Fruit fly (Drosophila melanogaster) whole organism, embryonic: Measurements from ENCODE around the gene Ask1.

Source experiments
- Adf1 ChIP-seq: fragments of 200-800 bp; sonication (Bioruptor generic); IDR thresholded peaks from 2 replicates; pipeline ENCODE4 v1.3.6; 2022; ENCODE audit warnings: missing biosample characterization, missing genetic modification characterization
- CG10959 ChIP-seq: fragments of 200-800 bp; sonication (Bioruptor generic); IDR thresholded peaks from 2 replicates; pipeline ENCODE4 v1.3.6; 2022; ENCODE audit warnings: missing biosample characterization, missing genetic modification characterization
- CG12659 ChIP-seq: fragments of 200-800 bp; sonication (Bioruptor generic); optimal IDR thresholded peaks from 3 replicates; lab custom pipeline; 2017; ENCODE audit warnings: mild to moderate bottlenecking, missing biosample characterization, missing genetic modification reagents, missing genetic modification characterization
- CG12744 ChIP-seq: fragments of 200-800 bp; sonication (Bioruptor generic); optimal IDR thresholded peaks from 2 replicates; lab custom pipeline; 2016; ENCODE audit warnings: missing biosample characterization, missing genetic modification characterization
- CG13624 ChIP-seq: fragments of 200-800 bp; sonication (Bioruptor generic); optimal IDR thresholded peaks from 2 replicates; lab custom pipeline; 2016; ENCODE audit warnings: missing biosample characterization, missing genetic modification characterization
- CG14441 ChIP-seq: fragments of 200-800 bp; sonication (Bioruptor generic); IDR thresholded peaks from 2 replicates; pipeline ENCODE4 v1.3.6; 2022; ENCODE audit warnings: missing biosample characterization, missing genetic modification characterization
- CG15011 ChIP-seq: fragments of 200-800 bp; sonication (Bioruptor generic); optimal IDR thresholded peaks from 3 replicates; lab custom pipeline; 2018; ENCODE audit warnings: missing biosample characterization, mild to moderate bottlenecking, missing genetic modification characterization
- CG2120 ChIP-seq: fragments of 200-800 bp; sonication (Bioruptor generic); optimal IDR thresholded peaks from 3 replicates; lab custom pipeline; 2016; ENCODE audit warnings: missing biosample characterization, missing genetic modification characterization
- CG2712 ChIP-seq: fragments of 200-800 bp; optimal IDR thresholded peaks from 3 replicates; lab custom pipeline; 2019; ENCODE audit warnings: missing biosample characterization, mild to moderate bottlenecking, missing genetic modification characterization, moderate library complexity
- CG2875 ChIP-seq: fragments of 200-800 bp; sonication (Bioruptor generic); optimal IDR thresholded peaks from 2 replicates; lab custom pipeline; 2017; ENCODE audit warnings: missing biosample characterization, mild to moderate bottlenecking, missing genetic modification characterization, missing genetic modification reagents
- CG31441 ChIP-seq: fragments of 200-800 bp; sonication (Bioruptor generic); IDR thresholded peaks from 2 replicates; pipeline ENCODE4 v1.3.6; 2022; ENCODE audit warnings: missing biosample characterization, missing genetic modification characterization
- CG4404 ChIP-seq: fragments of 200-800 bp; sonication (Bioruptor generic); IDR thresholded peaks from 2 replicates; pipeline ENCODE4 v1.3.6; 2022; ENCODE audit warnings: missing biosample characterization, missing genetic modification characterization
- CG4424 ChIP-seq: fragments of 200-800 bp; sonication (Bioruptor generic); optimal IDR thresholded peaks from 3 replicates; lab custom pipeline; 2016; ENCODE audit warnings: missing biosample characterization, missing genetic modification characterization
- CG4617 ChIP-seq: fragments of 200-800 bp; sonication (Bioruptor generic); optimal IDR thresholded peaks from 3 replicates; lab custom pipeline; 2016; ENCODE audit warnings: missing biosample characterization, missing genetic modification characterization, borderline replicate concordance
- CG5953 ChIP-seq: fragments of 200-800 bp; sonication (Bioruptor generic); IDR thresholded peaks from 2 replicates; pipeline ENCODE4 v1.3.6; 2022; ENCODE audit warnings: missing biosample characterization, missing genetic modification characterization
- CG6689 ChIP-seq: fragments of 200-800 bp; sonication (Bioruptor generic); IDR thresholded peaks from 2 replicates; pipeline ENCODE4 v1.3.6; 2022; ENCODE audit warnings: missing biosample characterization, missing genetic modification characterization
- CG7357 ChIP-seq: fragments of 200-800 bp; sonication (Bioruptor generic); IDR thresholded peaks from 3 replicates; pipeline ENCODE4 v1.3.6; 2022; ENCODE audit warnings: missing biosample characterization, missing genetic modification characterization
- CG7556 ChIP-seq: fragments of 200-800 bp; sonication (Bioruptor generic); optimal IDR thresholded peaks from 2 replicates; lab custom pipeline; 2017; ENCODE audit warnings: missing biosample characterization, mild to moderate bottlenecking, missing genetic modification characterization
- CG8388 ChIP-seq: fragments of 200-800 bp; sonication (Bioruptor generic); optimal IDR thresholded peaks from 2 replicates; lab custom pipeline; 2019; ENCODE audit warnings: missing biosample characterization, mild to moderate bottlenecking, missing genetic modification characterization, moderate library complexity
- CG9437 ChIP-seq: fragments of 200-800 bp; sonication (Bioruptor generic); optimal IDR thresholded peaks from 2 replicates; lab custom pipeline; 2018; ENCODE audit warnings: missing biosample characterization, mild to moderate bottlenecking, missing genetic modification characterization
- CG9876 ChIP-seq: fragments of 200-800 bp; sonication (Bioruptor generic); optimal IDR thresholded peaks from 2 replicates; lab custom pipeline; 2016; ENCODE audit warnings: missing biosample characterization, missing genetic modification characterization
- CG9932 ChIP-seq: fragments of 200-800 bp; sonication (Bioruptor generic); IDR thresholded peaks from 2 replicates; pipeline ENCODE4 v1.3.6; 2022; ENCODE audit warnings: missing biosample characterization, missing genetic modification characterization
- CTCF ChIP-seq: fragments of 200-800 bp; sonication (Bioruptor generic); optimal IDR thresholded peaks from 2 replicates; lab custom pipeline; 2017; ENCODE audit warnings: missing biosample characterization, mild to moderate bottlenecking, missing genetic modification characterization, moderate library complexity
- Drgx ChIP-seq: fragments of 200-800 bp; sonication (Bioruptor generic); IDR thresholded peaks from 2 replicates; pipeline ENCODE4 v1.3.6; 2022; ENCODE audit warnings: missing biosample characterization, missing genetic modification characterization
- E2f2 ChIP-seq: fragments of 200-800 bp; sonication (Bioruptor generic); IDR thresholded peaks from 2 replicates; pipeline ENCODE4 v1.3.6; 2022; ENCODE audit warnings: missing biosample characterization, missing genetic modification characterization
- Fer2 ChIP-seq: fragments of 200-800 bp; sonication (Bioruptor generic); optimal IDR thresholded peaks from 2 replicates; lab custom pipeline; 2018; ENCODE audit warnings: missing biosample characterization, mild to moderate bottlenecking, missing genetic modification characterization, moderate library complexity
- Gsc ChIP-seq: fragments of 200-800 bp; sonication (Bioruptor generic); IDR thresholded peaks from 2 replicates; pipeline ENCODE4 v1.3.6; 2022; ENCODE audit warnings: missing biosample characterization, missing genetic modification characterization
- HLH54F ChIP-seq: fragments of 200-800 bp; sonication (Bioruptor generic); optimal IDR thresholded peaks from 3 replicates; lab custom pipeline; 2016; ENCODE audit warnings: missing biosample characterization, missing genetic modification characterization
- Hsf ChIP-seq: fragments of 200-800 bp; sonication (Bioruptor generic); optimal IDR thresholded peaks from 3 replicates; lab custom pipeline; 2016; ENCODE audit warnings: missing biosample characterization, missing genetic modification characterization
- Mad ChIP-seq: fragments of 200-800 bp; sonication (Bioruptor generic); optimal IDR thresholded peaks from 2 replicates; lab custom pipeline; 2016; ENCODE audit warnings: missing biosample characterization, missing genetic modification characterization
- Max ChIP-seq: fragments of 200-800 bp; sonication (Bioruptor generic); optimal IDR thresholded peaks from 2 replicates; lab custom pipeline; 2016; ENCODE audit warnings: missing biosample characterization, mild to moderate bottlenecking, missing genetic modification characterization
- Pdp1 ChIP-seq, 2 experiments: fragments of 200-800 bp; sonication (Bioruptor generic); optimal IDR thresholded peaks; 3 replicates each; lab custom pipeline; 2016; ENCODE audit warnings: missing biosample characterization in 2 of 2, missing genetic modification characterization in 2 of 2, mild to moderate bottlenecking in 1 of 2, moderate library complexity in 1 of 2
- Sox100B ChIP-seq: fragments of 200-800 bp; sonication (Bioruptor generic); optimal IDR thresholded peaks from 3 replicates; lab custom pipeline; 2018; ENCODE audit warnings: missing biosample characterization, mild to moderate bottlenecking, missing genetic modification characterization
- aop ChIP-seq: fragments of 200-800 bp; sonication (Bioruptor generic); IDR thresholded peaks from 2 replicates; pipeline ENCODE4 v1.3.6; 2022; ENCODE audit warnings: missing biosample characterization, missing genetic modification characterization
- ara ChIP-seq: fragments of 200-800 bp; sonication (Bioruptor generic); IDR thresholded peaks from 2 replicates; pipeline ENCODE4 v1.3.6; 2022; ENCODE audit warnings: missing biosample characterization, missing genetic modification characterization
- bbx ChIP-seq: fragments of 200-800 bp; sonication (Bioruptor generic); IDR thresholded peaks from 2 replicates; pipeline ENCODE4 v1.3.6; 2022; ENCODE audit warnings: missing biosample characterization, missing genetic modification characterization; ENCODE audit not compliant: partially characterized antibody
- bowl ChIP-seq: fragments of 200-800 bp; sonication (Bioruptor generic); IDR thresholded peaks from 2 replicates; pipeline ENCODE4 v1.3.6; 2022; ENCODE audit warnings: missing biosample characterization, missing genetic modification characterization
- danr ChIP-seq: fragments of 200-800 bp; sonication (Bioruptor generic); IDR thresholded peaks from 2 replicates; pipeline ENCODE4 v1.3.6; 2022; ENCODE audit warnings: missing biosample characterization, missing genetic modification characterization
- dmrt11E ChIP-seq: fragments of 200-800 bp; sonication (Bioruptor generic); optimal IDR thresholded peaks from 3 replicates; lab custom pipeline; 2018; ENCODE audit warnings: missing biosample characterization, mild to moderate bottlenecking, missing genetic modification characterization, moderate library complexity
- dpn ChIP-seq, 2 experiments: fragments of 200-800 bp; sonication (Bioruptor generic); optimal IDR thresholded peaks; 3 replicates each; lab custom pipeline; 2016; ENCODE audit warnings: missing biosample characterization in 2 of 2, missing genetic modification characterization in 2 of 2
- grau ChIP-seq: fragments of 200-800 bp; optimal IDR thresholded peaks from 3 replicates; lab custom pipeline; 2019; ENCODE audit warnings: missing biosample characterization, mild to moderate bottlenecking, missing genetic modification characterization, moderate library complexity
- kay ChIP-seq: fragments of 200-800 bp; sonication (Bioruptor generic); optimal IDR thresholded peaks from 2 replicates; lab custom pipeline; 2016; ENCODE audit warnings: missing biosample characterization, missing genetic modification characterization
- kni ChIP-seq: fragments of 200-800 bp; sonication (Bioruptor generic); optimal IDR thresholded peaks from 3 replicates; lab custom pipeline; 2017; ENCODE audit warnings: mild to moderate bottlenecking, missing biosample characterization, missing genetic modification reagents, missing genetic modification characterization
- knrl ChIP-seq: fragments of 200-800 bp; sonication (Bioruptor generic); IDR thresholded peaks from 3 replicates; pipeline ENCODE4 v1.3.6; 2022; ENCODE audit warnings: missing biosample characterization, missing genetic modification characterization; ENCODE audit not compliant: partially characterized antibody
- luna ChIP-seq: fragments of 200-800 bp; sonication (Bioruptor generic); optimal IDR thresholded peaks from 2 replicates; lab custom pipeline; 2016; ENCODE audit warnings: missing biosample characterization, missing genetic modification characterization
- pnt ChIP-seq: fragments of 200-800 bp; sonication (Bioruptor generic); optimal IDR thresholded peaks from 3 replicates; lab custom pipeline; 2016; ENCODE audit warnings: missing biosample characterization, missing genetic modification characterization
- pum ChIP-seq: fragments of 200-800 bp; sonication (Bioruptor generic); optimal IDR thresholded peaks from 2 replicates; lab custom pipeline; 2016; ENCODE audit warnings: missing biosample characterization, missing genetic modification characterization
- shn ChIP-seq: fragments of 200-800 bp; sonication (Bioruptor generic); optimal IDR thresholded peaks from 3 replicates; lab custom pipeline; 2016; ENCODE audit warnings: missing biosample characterization, missing genetic modification characterization
- slbo ChIP-seq: fragments of 200-800 bp; sonication (Bioruptor generic); IDR thresholded peaks from 2 replicates; pipeline ENCODE4 v1.3.6; 2022; ENCODE audit warnings: missing biosample characterization, missing genetic modification characterization
- sug ChIP-seq: fragments of 200-800 bp; optimal IDR thresholded peaks from 2 replicates; lab custom pipeline; 2019; ENCODE audit warnings: missing biosample characterization, mild to moderate bottlenecking, missing genetic modification characterization, moderate library complexity
- trem ChIP-seq: fragments of 200-800 bp; optimal IDR thresholded peaks from 3 replicates; lab custom pipeline; 2019; ENCODE audit warnings: missing biosample characterization, mild to moderate bottlenecking, missing genetic modification characterization, moderate library complexity
- vnd ChIP-seq: fragments of 200-800 bp; sonication (Bioruptor generic); IDR thresholded peaks from 3 replicates; pipeline ENCODE4 v1.3.6; 2022; ENCODE audit warnings: missing biosample characterization, missing genetic modification characterization; ENCODE audit not compliant: partially characterized antibody

The Ask1 gene

dm6 chr3R:19889603-19890187, 10.2 kb downstream of the Ask1 start (continued):
- TF ChIP-seq dpn (GFP tag; optimal IDR thresholded peaks at IDR 0.05; lab: Kevin White, UChicago) (peak; percentile 30 to 40), sug (tag; lab: Kevin White, UChicago) (peak; percentile 60), CG14441 (peak; percentile 50), CG7556 (GFP tag; lab: Kevin White, UChicago) (peak; percentile 81), Adf1 (GFP tag; lab: Robert Waterston, UW) (peak; percentile 95), CG31441 (peak; percentile 77), CG2712 (tag; lab: Kevin White, UChicago) (peak; percentile 75), Max (peak; percentile 47), Hsf (GFP tag; lab: Kevin White, UChicago) (no peak), CG4404 (GFP tag; lab: Robert Waterston, UW) (no peak), vnd (GFP tag; lab: Robert Waterston, UW) (no peak), CG9437 (GFP tag; lab: Kevin White, UChicago) (peak; percentile 62), CG13624 (GFP tag; lab: Kevin White, UChicago) (no peak), E2f2 (peak; percentile 46; the same call in 1 of the 2 replicates), CG2875 (GFP tag; lab: Kevin White, UChicago) (peak; percentile 40), slbo (GFP tag; lab: Robert Waterston, UW) (peak; percentile 78), CG5953 (GFP tag; lab: Robert Waterston, UW) (no peak), CG9932 (GFP tag; lab: Robert Waterston, UW) (peak; percentile 66), danr (GFP tag; lab: Robert Waterston, UW) (no peak), Mad (no peak), CTCF (GFP tag; lab: Kevin White, UChicago) (peak; percentile 47), shn (GFP tag; lab: Kevin White, UChicago) (no peak), CG9876 (no peak), grau (peak; percentile 85), kni (no peak), dmrt11E (tag; lab: Kevin White, UChicago) (no peak), Drgx (GFP tag; lab: Robert Waterston, UW) (no peak; the same call in 1 of the 2 replicates), CG4617 (GFP tag; lab: Kevin White, UChicago) (no peak), CG7357 (peak; percentile 63), Sox100B (GFP tag; lab: Kevin White, UChicago) (peak; percentile 83), bbx (GFP tag; lab: Robert Waterston, UW) (no peak), CG2120 (GFP tag; lab: Kevin White, UChicago) (peak; percentile 70), pnt (GFP tag; lab: Kevin White, UChicago) (no peak), CG12659 (peak; percentile 78), knrl (GFP tag; lab: Robert Waterston, UW) (no peak)

dm6 chr3R:19890340-19890998, 10.9 kb downstream of the Ask1 start, which contains the start of gene CG4733:
CG4733 (plus strand) TSS chr3R:19890689.
- TF ChIP-seq luna = no peak
- no peak for TF ChIP-seq CG6689 (GFP tag; lab: Robert Waterston, UW)
- no peak for TF ChIP-seq bowl (GFP tag; lab: Robert Waterston, UW)
- no peak for TF ChIP-seq aop
- TF ChIP-seq CG8388 = no peak
- no peak for TF ChIP-seq CG15011 (GFP tag; lab: Kevin White, UChicago)
- TF ChIP-seq CG10959 = no peak
- no peak for TF ChIP-seq Pdp1 (GFP tag; optimal IDR thresholded peaks at IDR 0.05; lab: Kevin White, UChicago)
- no peak for TF ChIP-seq Fer2 (tag; lab: Kevin White, UChicago)
- TF ChIP-seq kay (GFP tag; lab: Kevin White, UChicago) = no peak
- TF ChIP-seq Gsc (GFP tag; lab: Robert Waterston, UW) = no peak
- TF ChIP-seq CG12744 (GFP tag; lab: Kevin White, UChicago) = no peak
- TF ChIP-seq CG4424 (GFP tag; lab: Kevin White, UChicago) = no peak
- TF ChIP-seq HLH54F = no peak
- TF ChIP-seq pum (GFP tag; lab: Kevin White, UChicago) = no peak
- TF ChIP-seq ara (GFP tag; lab: Robert Waterston, UW) = no peak
- TF ChIP-seq trem (tag; lab: Kevin White, UChicago) = no peak
- peak; percentile 49 for TF ChIP-seq dmrt11E (tag; lab: Kevin White, UChicago)
